Worm (Caenorhabditis elegans) whole organism, L4 larva: ENCODE data around the gene fubl-3.

Experiments used
- F10B5.3 ChIP-seq: sonication (generic microtip); optimal IDR thresholded peaks from 2 replicates; lab custom pipeline; 2016; ENCODE audit warnings: mild to moderate bottlenecking, missing genetic modification characterization, missing compliant biosample characterization
- F26F4.8 ChIP-seq: fragments of 200-800 bp; sonication (Bioruptor generic); conservative IDR thresholded peaks from 2 replicates; pipeline ENCODE4 v1.3.6; 2022; ENCODE audit warnings: missing genetic modification characterization, missing compliant biosample characterization
- F37D6.2 ChIP-seq: sonication (generic microtip); optimal IDR thresholded peaks from 2 replicates; lab custom pipeline; 2016; ENCODE audit warnings: mild to moderate bottlenecking, missing genetic modification characterization, missing compliant biosample characterization
- T26A8.4 ChIP-seq: fragments of 200-800 bp; sonication (Bioruptor generic); IDR thresholded peaks from 2 replicates; pipeline ENCODE4 v1.3.6; 2022; ENCODE audit warnings: missing genetic modification characterization, missing compliant biosample characterization
- Y48G9A.11 ChIP-seq: fragments of 200-800 bp; sonication (Bioruptor generic); IDR thresholded peaks from 2 replicates; pipeline ENCODE4 v1.3.6; 2022; ENCODE audit warnings: missing genetic modification reagents, missing genetic modification characterization, missing compliant biosample characterization
- Y5F2A.4 ChIP-seq: fragments of 200-800 bp; sonication (Bioruptor generic); optimal IDR thresholded peaks from 2 replicates; lab custom pipeline; 2018; ENCODE audit warnings: mild to moderate bottlenecking, missing genetic modification characterization, missing compliant biosample characterization
- ZK337.2 ChIP-seq: fragments of 200-800 bp; sonication (Bioruptor generic); IDR thresholded peaks from 2 replicates; pipeline ENCODE4 v1.3.6; 2022; ENCODE audit warnings: missing genetic modification reagents, missing genetic modification characterization, missing compliant biosample characterization
- aha-1 ChIP-seq: fragments of 150-350 bp; peaks from one replicate; lab custom pipeline; 2014; ENCODE audit warnings: missing biosample characterization, missing genetic modification characterization
- ama-1 ChIP-seq: fragments of 150-350 bp; optimal IDR thresholded peaks from 2 replicates; lab custom pipeline; 2014; ENCODE audit warnings: inconsistent platforms, mixed read lengths
- arid-1 ChIP-seq: fragments of 200-800 bp; sonication (Bioruptor generic); conservative IDR thresholded peaks from 2 replicates; pipeline ENCODE4 v1.3.6; 2022; ENCODE audit warnings: missing genetic modification reagents, missing genetic modification characterization, missing compliant biosample characterization
- ceh-28 ChIP-seq: fragments of 150-350 bp; optimal IDR thresholded peaks from 2 replicates; lab custom pipeline; 2014; ENCODE audit warnings: missing biosample characterization, missing genetic modification reagents, missing genetic modification characterization
- ceh-44 ChIP-seq: fragments of 200-800 bp; sonication (Bioruptor generic); IDR thresholded peaks from 2 replicates; pipeline ENCODE4 v1.3.6; 2022; ENCODE audit warnings: missing genetic modification reagents, missing genetic modification characterization, missing compliant biosample characterization
- ceh-62 ChIP-seq: sonication (generic microtip); optimal IDR thresholded peaks from 2 replicates; lab custom pipeline; 2017; ENCODE audit warnings: missing biosample characterization, missing genetic modification characterization
- ces-1 ChIP-seq: fragments of 150-350 bp; sonication (generic microtip); optimal IDR thresholded peaks from 4 replicates; lab custom pipeline; 2014; ENCODE audit warnings: missing biosample characterization, missing genetic modification reagents, missing genetic modification characterization
- daf-12 ChIP-seq: fragments of 150-350 bp; optimal IDR thresholded peaks from 2 replicates; lab custom pipeline; 2014; ENCODE audit warnings: missing biosample characterization, missing genetic modification reagents, missing genetic modification characterization
- daf-16 ChIP-seq, 3 experiments: sonication (generic microtip); optimal IDR thresholded peaks; 2 replicates each; lab custom pipeline; 2016 to 2017; ENCODE audit warnings: missing genetic modification characterization in 3 of 3, missing genetic modification reagents in 3 of 3, mild to moderate bottlenecking in 2 of 3, missing compliant biosample characterization in 2 of 3, missing biosample characterization in 1 of 3, moderate library complexity in 1 of 3
- daf-8 ChIP-seq: fragments of 200-800 bp; sonication (Bioruptor generic); IDR thresholded peaks from 2 replicates; pipeline ENCODE4 v1.3.6; 2022; ENCODE audit warnings: missing genetic modification characterization, missing compliant biosample characterization
- dmd-6 ChIP-seq: fragments of 200-800 bp; sonication (Bioruptor generic); IDR thresholded peaks from 2 replicates; pipeline ENCODE4 v1.3.6; 2022; ENCODE audit warnings: missing genetic modification reagents, missing genetic modification characterization, missing compliant biosample characterization
- egl-27 ChIP-seq: sonication (generic microtip); optimal IDR thresholded peaks from 3 replicates; lab custom pipeline; 2017; ENCODE audit warnings: missing biosample characterization, missing genetic modification reagents, missing genetic modification characterization
- egl-43 ChIP-seq: fragments of 200-800 bp; sonication (Bioruptor generic); IDR thresholded peaks from 2 replicates; pipeline ENCODE4 v1.3.6; 2022; ENCODE audit warnings: missing genetic modification reagents, missing genetic modification characterization, missing compliant biosample characterization
- fkh-10 ChIP-seq: fragments of 150-350 bp; optimal IDR thresholded peaks from 2 replicates; lab custom pipeline; 2014; ENCODE audit warnings: missing biosample characterization, missing genetic modification reagents, missing genetic modification characterization
- fos-1 ChIP-seq: fragments of 150-350 bp; optimal IDR thresholded peaks from 2 replicates; lab custom pipeline; 2014; ENCODE audit warnings: missing biosample characterization, missing genetic modification characterization
- lim-7 ChIP-seq: fragments of 200-800 bp; sonication (Bioruptor generic); IDR thresholded peaks from 2 replicates; pipeline ENCODE4 v1.3.6; 2022; ENCODE audit warnings: missing genetic modification characterization, missing compliant biosample characterization
- lin-1 ChIP-seq: fragments of 200-800 bp; sonication (Bioruptor generic); IDR thresholded peaks from 2 replicates; pipeline ENCODE4 v1.3.6; 2022; ENCODE audit warnings: missing genetic modification reagents, missing genetic modification characterization, missing compliant biosample characterization
- lin-13 ChIP-seq: fragments of 150-350 bp; optimal IDR thresholded peaks from 2 replicates; lab custom pipeline; 2014; ENCODE audit warnings: missing biosample characterization, missing genetic modification reagents, missing genetic modification characterization
- lin-15B ChIP-seq: fragments of 150-350 bp; sonication (generic microtip); optimal IDR thresholded peaks from 3 replicates; lab custom pipeline; 2014; ENCODE audit warnings: missing biosample characterization, missing genetic modification characterization
- madf-9 ChIP-seq: fragments of 200-800 bp; sonication (Bioruptor generic); conservative IDR thresholded peaks from 2 replicates; pipeline ENCODE4 v1.3.6; 2022; ENCODE audit warnings: missing genetic modification reagents, missing genetic modification characterization, missing compliant biosample characterization
- mdl-1 ChIP-seq, 2 experiments: fragments of 150-350 bp in 1 of 2; sonication (generic microtip) in 1 of 2; optimal IDR thresholded peaks; 2 replicates each; lab custom pipeline; 2014 to 2017; ENCODE audit warnings: missing biosample characterization in 2 of 2, missing genetic modification characterization in 2 of 2
- mdt-29 ChIP-seq: fragments of 200-800 bp; sonication (Bioruptor generic); IDR thresholded peaks from 2 replicates; pipeline ENCODE4 v1.3.6; 2022; ENCODE audit warnings: missing genetic modification reagents, missing genetic modification characterization, missing compliant biosample characterization
- mep-1 ChIP-seq: fragments of 150-350 bp; sonication (generic microtip); optimal IDR thresholded peaks from 3 replicates; lab custom pipeline; 2014; ENCODE audit warnings: missing biosample characterization, missing genetic modification characterization
- mxl-3 ChIP-seq: fragments of 200-800 bp; sonication (Bioruptor generic); optimal IDR thresholded peaks from 2 replicates; lab custom pipeline; 2018; ENCODE audit warnings: mild to moderate bottlenecking, missing genetic modification characterization, missing compliant biosample characterization
- nhr-10 ChIP-seq: fragments of 150-350 bp; optimal IDR thresholded peaks from 2 replicates; lab custom pipeline; 2014; ENCODE audit warnings: missing biosample characterization, missing genetic modification characterization
- nhr-25 ChIP-seq: sonication (generic microtip); optimal IDR thresholded peaks from 2 replicates; lab custom pipeline; 2017; ENCODE audit warnings: missing genetic modification characterization, mild to moderate bottlenecking, missing compliant biosample characterization, antibody characterized with exemption, moderate library complexity, borderline replicate concordance; ENCODE audit not compliant: insufficient read depth
- nhr-41 ChIP-seq: fragments of 200-800 bp; sonication (Bioruptor generic); IDR thresholded peaks from 2 replicates; pipeline ENCODE4 v1.3.6; 2022; ENCODE audit warnings: missing genetic modification reagents, missing genetic modification characterization, missing compliant biosample characterization
- nhr-42 ChIP-seq: fragments of 200-800 bp; sonication (Bioruptor generic); IDR thresholded peaks from 2 replicates; pipeline ENCODE4 v1.3.6; 2022; ENCODE audit warnings: missing genetic modification characterization, missing compliant biosample characterization
- nhr-6 ChIP-seq: fragments of 150-350 bp; optimal IDR thresholded peaks from 2 replicates; lab custom pipeline; 2014; ENCODE audit warnings: missing biosample characterization, missing genetic modification characterization
- nhr-76 ChIP-seq: fragments of 150-350 bp; optimal IDR thresholded peaks from 2 replicates; lab custom pipeline; 2014; ENCODE audit warnings: missing biosample characterization, missing genetic modification characterization
- nhr-77 ChIP-seq: fragments of 150-350 bp; optimal IDR thresholded peaks from 2 replicates; lab custom pipeline; 2014; ENCODE audit warnings: missing biosample characterization, missing genetic modification characterization
- pha-4 ChIP-seq, 2 experiments: fragments of 150-350 bp in 1 of 2; fragments of 200-800 bp in 1 of 2; sonication (Bioruptor generic) in 1 of 2; IDR thresholded peaks in 1 of 2; optimal IDR thresholded peaks in 1 of 2; 2 replicates each; pipeline versions ENCODE4 v1.3.6 to Lab custom; 2014 to 2022; ENCODE audit warnings: missing genetic modification characterization in 2 of 2, missing genetic modification reagents in 2 of 2, missing biosample characterization in 1 of 2, missing compliant biosample characterization in 1 of 2
- pqm-1 ChIP-seq: sonication (generic microtip); optimal IDR thresholded peaks from 2 replicates; lab custom pipeline; 2017; ENCODE audit warnings: missing biosample characterization, missing genetic modification characterization
- saeg-2 ChIP-seq: fragments of 200-800 bp; sonication (Bioruptor generic); IDR thresholded peaks from 2 replicates; pipeline ENCODE4 v1.3.6; 2022; ENCODE audit warnings: missing genetic modification reagents, missing genetic modification characterization, missing compliant biosample characterization
- set-16 ChIP-seq: fragments of 200-800 bp; sonication (Bioruptor generic); IDR thresholded peaks from 2 replicates; pipeline ENCODE4 v1.3.6; 2022; ENCODE audit warnings: missing genetic modification reagents, missing genetic modification characterization, missing compliant biosample characterization
- snpc-1.2 ChIP-seq: fragments of 200-800 bp; sonication (Bioruptor generic); IDR thresholded peaks from 2 replicates; pipeline ENCODE4 v1.3.6; 2022; ENCODE audit warnings: missing genetic modification reagents, missing genetic modification characterization, missing compliant biosample characterization
- snpc-4 ChIP-seq: fragments of 150-350 bp; optimal IDR thresholded peaks from 2 replicates; lab custom pipeline; 2014; ENCODE audit warnings: missing biosample characterization, missing genetic modification characterization
- spr-3 ChIP-seq: fragments of 200-800 bp; sonication (Bioruptor generic); optimal IDR thresholded peaks from 2 replicates; lab custom pipeline; 2018; ENCODE audit warnings: mild to moderate bottlenecking, missing genetic modification characterization, missing compliant biosample characterization
- tag-97 ChIP-seq: fragments of 200-800 bp; sonication (Bioruptor generic); IDR thresholded peaks from 2 replicates; pipeline ENCODE4 v1.3.6; 2022; ENCODE audit warnings: missing genetic modification characterization, missing compliant biosample characterization
- unc-62 ChIP-seq, 3 experiments: fragments of 150-350 bp in 1 of 3; sonication (generic microtip); optimal IDR thresholded peaks in 2 of 3; peaks in 1 of 3; 1 replicate in 1 of 3; 2 replicates in 2 of 3; lab custom pipeline; 2014 to 2017; ENCODE audit warnings: missing biosample characterization in 3 of 3, missing genetic modification characterization in 3 of 3, missing genetic modification reagents in 3 of 3, missing genotype in 1 of 3
- zip-2 ChIP-seq: fragments of 150-350 bp; optimal IDR thresholded peaks from 2 replicates; lab custom pipeline; 2014; ENCODE audit warnings: missing biosample characterization, missing genetic modification characterization
- ztf-7 ChIP-seq: fragments of 150-350 bp; optimal IDR thresholded peaks from 2 replicates; lab custom pipeline; 2014; ENCODE audit warnings: missing biosample characterization, missing genetic modification characterization

The fubl-3 gene

ce11 chrX:17419813-17420584, 14.2 kb upstream of the fubl-3 start:
- TF ChIP-seq ceh-28 (tag; lab: Kevin White, UChicago) (peak; percentile 1), mep-1 (tag; lab: Kevin White, UChicago) (peak; percentile 78), F37D6.2 (no peak), daf-12 (tag; lab: Kevin White, UChicago) (no peak), ceh-62 (tag; lab: Kevin White, UChicago) (no peak), nhr-76 (tag; lab: Kevin White, UChicago) (no peak), F10B5.3 (tag; lab: Kevin White, UChicago) (no peak), dmd-6 (no peak; the same call in 1 of the 2 replicates), fos-1 (tag; lab: Kevin White, UChicago) (no peak), ama-1 (lab: Kevin White, UChicago) (peak; percentile 61), nhr-41 (no peak), F26F4.8 (GFP tag; lab: Robert Waterston, UW) (no peak), ztf-7 (tag; lab: Kevin White, UChicago) (no peak), pha-4 (GFP tag; IDR thresholded peaks at IDR 0.05; lab: Robert Waterston, UW) (no peak), pha-4 (tag; optimal IDR thresholded peaks at IDR 0.05; lab: Kevin White, UChicago) (no peak), lin-1 (GFP tag; lab: Robert Waterston, UW) (no peak), zip-2 (tag; lab: Kevin White, UChicago) (no peak), ZK337.2 (GFP tag; lab: Robert Waterston, UW) (no peak), saeg-2 (GFP tag; lab: Robert Waterston, UW) (no peak), pqm-1 (tag; lab: Kevin White, UChicago) (no peak), snpc-4 (no peak), mdt-29 (peak; percentile 66; the same call in 1 of the 2 replicates), Y5F2A.4 (GFP tag; lab: Kevin White, UChicago) (no peak), daf-8 (no peak), nhr-6 (tag; lab: Kevin White, UChicago) (no peak), arid-1 (GFP tag; lab: Robert Waterston, UW) (no peak), unc-62 (GFP tag; optimal IDR thresholded peaks at IDR 0.05 in 1 of 2; lab: Kevin White, UChicago) (peak in 1 of 2 experiments; percentile 100), unc-62 (tag; optimal IDR thresholded peaks at IDR 0.05; lab: Kevin White, UChicago) (peak; percentile 63), ceh-44 (GFP tag; lab: Robert Waterston, UW) (no peak), aha-1 (tag; lab: Kevin White, UChicago) (peak; percentile 100), T26A8.4 (GFP tag; lab: Robert Waterston, UW) (peak; percentile 92), nhr-42 (GFP tag; lab: Robert Waterston, UW) (no peak), egl-27 (tag; lab: Kevin White, UChicago) (no peak), set-16 (GFP tag; lab: Robert Waterston, UW) (no peak), Y48G9A.11 (GFP tag; lab: Robert Waterston, UW) (no peak), nhr-25 (tag; lab: Kevin White, UChicago) (peak; percentile 91), lim-7 (no peak; the same call in 1 of the 2 replicates), ces-1 (GFP tag; lab: Kevin White, UChicago) (no peak), lin-13 (GFP tag; lab: Kevin White, UChicago) (no peak), lin-15B (tag; lab: Kevin White, UChicago) (no peak), spr-3 (GFP tag; lab: Kevin White, UChicago) (no peak), snpc-1.2 (no peak), daf-16 (GFP tag; optimal IDR thresholded peaks at IDR 0.05; lab: Kevin White, UChicago) (no peak), daf-16 (tag; optimal IDR thresholded peaks at IDR 0.05; lab: Kevin White, UChicago) (no peak), nhr-10 (tag; lab: Kevin White, UChicago) (peak; percentile 5), tag-97 (no peak), madf-9 (no peak; the same call in 1 of the 2 replicates), nhr-77 (tag; lab: Kevin White, UChicago) (peak; percentile 50), egl-43 (no peak), mxl-3 (peak; percentile 51), fkh-10 (no peak), mdl-1 (tag; optimal IDR thresholded peaks at IDR 0.05; lab: Kevin White, UChicago) (peak in 1 of 2 experiments; percentile 59)
